Fruit fly (Drosophila melanogaster): ENCODE results near the gene Zmynd10.
A peak's percentile ranks its signal among the peaks of the same experiment; 100 is the strongest.

Gene Zmynd10

DNA sequence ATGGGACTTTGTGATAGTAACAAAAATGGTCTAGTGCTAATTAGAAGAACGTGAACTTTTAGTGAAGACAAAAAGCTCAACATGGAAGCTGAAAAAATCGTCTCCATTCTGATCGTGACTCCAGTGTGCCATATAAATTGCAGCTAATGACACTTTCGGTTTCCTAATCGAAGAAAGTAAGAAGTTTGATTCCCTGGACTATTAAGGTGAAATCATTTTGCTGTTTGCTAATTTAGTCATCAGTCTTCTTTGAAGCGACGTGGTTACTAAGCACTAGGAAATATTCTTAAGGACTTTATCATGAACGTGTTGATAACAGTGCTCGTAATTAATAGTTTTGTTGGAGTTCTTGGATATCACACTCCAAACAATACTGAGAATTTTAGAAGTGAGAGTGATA lies 36.5 kb upstream of the Zmynd10 start, which contains the start of gene CG34429:
Gene CG34429 (plus strand): TSS at position 301 of the 400 bp plus-strand sequence.
- no peak for TF ChIP-seq dsx (GFP tag; optimal IDR thresholded peaks at IDR 0.05; ENCODE audit: poor library complexity, severe bottlenecking)
- no peak for TF ChIP-seq CG32006 (GFP tag; optimal IDR thresholded peaks at IDR 0.05)
- no peak for TF ChIP-seq topi (GFP tag; optimal IDR thresholded peaks at IDR 0.05)
- TF ChIP-seq Met (GFP tag; optimal IDR thresholded peaks at IDR 0.05) = no peak
- no peak for TF ChIP-seq CG4318 (GFP tag; optimal IDR thresholded peaks at IDR 0.05)
- no peak for TF ChIP-seq CG10669 (GFP tag; optimal IDR thresholded peaks at IDR 0.05)
- no peak for TF ChIP-seq spab (GFP tag; optimal IDR thresholded peaks at IDR 0.05)
- TF ChIP-seq Hr39 (GFP tag; optimal IDR thresholded peaks at IDR 0.05) = no peak
- no peak for TF ChIP-seq Eip75B (GFP tag; optimal IDR thresholded peaks at IDR 0.05)
- TF ChIP-seq Blimp-1 (GFP tag; optimal IDR thresholded peaks at IDR 0.05) = no peak
- TF ChIP-seq CG16779 (tag; optimal IDR thresholded peaks at IDR 0.05) = no peak
- no peak for TF ChIP-seq Sox15 (GFP tag; optimal IDR thresholded peaks at IDR 0.05)
- no peak for TF ChIP-seq CG11762 (GFP tag; optimal IDR thresholded peaks at IDR 0.05; ENCODE audit: insufficient read depth)

DNA sequence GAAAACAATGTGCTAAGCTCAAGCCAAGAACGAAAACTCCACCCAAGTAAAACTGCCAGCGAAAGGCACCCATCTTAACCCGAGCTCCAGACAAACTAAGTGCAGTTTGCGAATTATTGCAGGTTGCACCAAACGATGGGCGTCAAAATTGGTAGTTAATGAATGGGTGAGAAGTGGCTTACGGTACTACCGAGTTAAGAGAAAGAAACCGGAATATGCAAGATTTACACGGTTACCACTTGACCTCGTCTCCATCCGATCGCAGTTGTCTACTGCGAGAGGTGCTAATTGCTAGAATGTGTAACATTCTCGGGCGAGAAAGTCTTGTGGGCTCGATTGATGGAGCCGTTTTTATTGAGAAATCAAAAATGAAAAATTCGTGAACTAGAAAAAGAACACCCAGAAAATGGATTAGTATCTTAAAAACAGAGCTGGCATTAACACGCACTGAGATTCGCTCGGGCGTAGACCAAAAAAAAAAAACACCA lies 35.1 kb upstream of the Zmynd10 start, which contains the start of the genes CG14115 and CG34428:
Gene CG14115 (minus strand): TSS at position 101 of the 488 bp plus-strand sequence.
Gene CG34428 (plus strand): TSS at position 438 of the 488 bp plus-strand sequence.
- TF ChIP-seq Sox15 (GFP tag; optimal IDR thresholded peaks at IDR 0.05) = no peak

DNA sequence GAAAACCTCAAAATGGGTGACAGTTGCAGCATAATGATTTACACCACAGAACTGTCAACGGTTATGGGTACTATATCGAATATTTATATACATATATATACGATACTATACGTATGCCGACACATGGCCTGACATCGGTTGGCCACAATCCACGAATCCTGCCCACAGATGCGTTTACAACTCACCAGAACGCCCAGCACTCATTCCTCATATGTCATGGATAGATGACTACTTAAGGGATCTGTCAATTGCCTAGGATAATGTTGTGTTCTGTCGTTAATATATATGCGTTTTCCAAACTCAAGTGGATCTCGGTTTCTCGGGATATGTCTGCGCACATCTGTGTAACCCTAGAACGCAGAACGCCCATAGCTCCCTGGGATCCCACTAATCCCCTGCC lies 32.2 kb upstream of the Zmynd10 start:
- no peak for TF ChIP-seq acj6 (GFP tag; optimal IDR thresholded peaks at IDR 0.05)
- TF ChIP-seq CG10669 (GFP tag; optimal IDR thresholded peaks at IDR 0.05) = no peak
- no peak for TF ChIP-seq Sox15 (GFP tag; optimal IDR thresholded peaks at IDR 0.05)
- TF ChIP-seq CG3032 (tag; optimal IDR thresholded peaks at IDR 0.05) = no peak
- no peak for TF ChIP-seq svp (GFP tag)
- no peak for TF ChIP-seq CG3919 (GFP tag; optimal IDR thresholded peaks at IDR 0.05)

DNA sequence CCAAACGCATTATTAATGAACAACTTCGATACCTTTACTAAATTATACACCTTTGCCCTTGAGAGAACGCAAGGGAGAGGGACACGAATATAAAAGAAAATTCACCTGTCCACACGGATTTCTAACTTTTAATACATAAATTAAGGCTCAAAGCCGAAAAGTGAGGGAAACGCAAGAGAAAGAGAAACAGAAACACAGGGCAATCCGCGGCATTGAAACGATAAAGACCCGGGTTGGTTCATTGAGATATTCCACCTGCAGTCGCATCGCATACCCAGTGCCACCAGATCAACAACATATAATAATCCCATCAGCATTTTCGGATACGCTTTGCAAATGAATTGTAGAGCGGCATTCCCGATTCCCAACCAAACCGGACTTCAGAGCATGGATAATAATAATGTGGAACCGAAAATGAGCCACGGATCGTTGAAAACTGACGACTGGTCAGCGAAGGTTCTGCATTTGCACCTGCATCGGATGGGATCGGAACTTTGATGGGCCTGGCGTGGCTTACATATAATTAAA lies 24.5 kb upstream of the Zmynd10 start:
- TF ChIP-seq CG11762 (GFP tag; optimal IDR thresholded peaks at IDR 0.05; ENCODE audit: insufficient read depth) = no peak
- TF ChIP-seq Eip78C (GFP tag) = peak; percentile 31
- no peak for TF ChIP-seq Met (GFP tag; optimal IDR thresholded peaks at IDR 0.05)

DNA sequence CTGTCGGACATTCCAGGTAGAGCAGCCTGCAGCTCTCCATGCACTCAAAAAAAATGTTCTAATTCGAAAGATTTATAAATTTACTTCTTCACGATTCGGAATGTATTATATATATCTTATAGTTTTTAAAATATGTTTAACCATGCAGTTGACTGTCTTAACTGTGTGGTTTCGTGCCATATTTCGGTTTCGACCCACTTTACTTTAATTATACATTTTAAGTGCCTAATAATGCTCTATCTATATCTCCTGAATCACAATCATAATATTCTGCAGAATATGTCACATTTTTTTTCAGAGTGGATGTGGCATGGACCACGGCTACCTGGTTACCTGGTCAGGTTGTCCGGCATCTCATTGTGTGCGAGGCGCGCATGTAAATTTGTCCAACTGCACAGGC lies 23.4 kb upstream of the Zmynd10 start:
- TF ChIP-seq salr (GFP tag; optimal IDR thresholded peaks at IDR 0.05) = peak in 1 of 2 experiments; percentile 11
- no peak for TF ChIP-seq fd59A (GFP tag; optimal IDR thresholded peaks at IDR 0.05)
- peak; percentile 28 for TF ChIP-seq Smox (GFP tag; optimal IDR thresholded peaks at IDR 0.05)
- no peak for TF ChIP-seq CG8319 (GFP tag; optimal IDR thresholded peaks at IDR 0.05)
- TF ChIP-seq CG15336 (GFP tag; IDR thresholded peaks at IDR 0.05) = 0 out of 2 replicates have a peak, but pooled peaks have one; percentile 34
- no peak for TF ChIP-seq CG16779 (tag; optimal IDR thresholded peaks at IDR 0.05)
- peak; percentile 55 for TF ChIP-seq CG6808 (GFP tag; optimal IDR thresholded peaks at IDR 0.05)
- TF ChIP-seq CG6163 (GFP tag; IDR thresholded peaks at IDR 0.05) = no peak
- peak; percentile 27 for TF ChIP-seq Met (GFP tag; optimal IDR thresholded peaks at IDR 0.05)
- peak; percentile 32 for TF ChIP-seq topi (GFP tag; optimal IDR thresholded peaks at IDR 0.05)
- no peak for TF ChIP-seq Ets21C (GFP tag; optimal IDR thresholded peaks at IDR 0.05)
- TF ChIP-seq Sox14 (GFP tag; optimal IDR thresholded peaks at IDR 0.05) = no peak
- TF ChIP-seq Ets96B (tag; optimal IDR thresholded peaks at IDR 0.05) = peak; percentile 38
- peak; percentile 86 for TF ChIP-seq Eip78C (GFP tag)
- peak; percentile 39 for TF ChIP-seq achi (GFP tag; optimal IDR thresholded peaks at IDR 0.05)
- TF ChIP-seq CG34406 (GFP tag; optimal IDR thresholded peaks at IDR 0.05) = peak; percentile 3
- TF ChIP-seq spab (GFP tag; optimal IDR thresholded peaks at IDR 0.05) = peak; percentile 37
- TF ChIP-seq svp (GFP tag) = peak; percentile 80
- peak; percentile 35 for TF ChIP-seq dsx (GFP tag; optimal IDR thresholded peaks at IDR 0.05; ENCODE audit: poor library complexity, severe bottlenecking)
- TF ChIP-seq CG3919 (GFP tag; optimal IDR thresholded peaks at IDR 0.05) = peak; percentile 27
- no peak for TF ChIP-seq eg (GFP tag; IDR thresholded peaks at IDR 0.05)
- TF ChIP-seq CG10631 (GFP tag; optimal IDR thresholded peaks at IDR 0.05) = peak; percentile 42
- TF ChIP-seq CG32006 (GFP tag; optimal IDR thresholded peaks at IDR 0.05) = peak; percentile 66
- no peak for TF ChIP-seq fkh (GFP tag; optimal IDR thresholded peaks at IDR 0.05)
- peak; percentile 11 for TF ChIP-seq CG6792 (GFP tag; optimal IDR thresholded peaks at IDR 0.05)
- peak; percentile 38 for TF ChIP-seq esn (GFP tag; optimal IDR thresholded peaks at IDR 0.05)
- peak; percentile 3 for TF ChIP-seq Sox102F (GFP tag; optimal IDR thresholded peaks at IDR 0.05)
- TF ChIP-seq acj6 (GFP tag; optimal IDR thresholded peaks at IDR 0.05) = peak; percentile 30
- TF ChIP-seq CG10669 (GFP tag; optimal IDR thresholded peaks at IDR 0.05) = peak; percentile 32
- peak; percentile 47; the same call in 2 of the 3 replicates for TF ChIP-seq CG8119 (GFP tag; IDR thresholded peaks at IDR 0.05)
- TF ChIP-seq CG8632 (GFP tag; optimal IDR thresholded peaks at IDR 0.05) = peak; percentile 16
- peak; percentile 36 to 41 for TF ChIP-seq ss (GFP tag; optimal IDR thresholded peaks at IDR 0.05)
- TF ChIP-seq Gug (GFP tag; IDR thresholded peaks at IDR 0.05) = no peak

Measured in whole organism, prepupa.